Worm (Caenorhabditis elegans) whole organism, L4/young adult: ENCODE results near the gene cwf-19L2.
A peak's percentile ranks its signal among the peaks of the same experiment; 100 is the strongest.

Experiments used
- W03F9.2 ChIP-seq: fragments of 150-350 bp; optimal IDR thresholded peaks from 2 replicates; lab custom pipeline; 2014; ENCODE audit warnings: missing biosample characterization, missing genetic modification characterization
- dao-5 ChIP-seq: sonication (generic microtip); optimal IDR thresholded peaks from 2 replicates; lab custom pipeline; 2016; ENCODE audit warnings: missing genotype, missing genetic modification characterization, moderate library complexity, missing compliant biosample characterization
- him-1 ChIP-seq: sonication (generic microtip); optimal IDR thresholded peaks from 2 replicates; lab custom pipeline; 2016; ENCODE audit warnings: missing genotype, missing genetic modification reagents, missing genetic modification characterization, missing compliant biosample characterization

cwf-19L2 gene

ce11 chrIII:7308600-7309109, 15.2 kb downstream of the cwf-19L2 start, which contains the start of gene acbp-4:
Gene acbp-4 (minus strand): TSS chrIII:7309109.
- TF ChIP-seq W03F9.2 (tag; lab: Kevin White, UChicago), result no peak
- TF ChIP-seq dao-5 (tag; lab: Kevin White, UChicago), result no peak
- TF ChIP-seq him-1 (tag; lab: Kevin White, UChicago), result no peak

DNA sequence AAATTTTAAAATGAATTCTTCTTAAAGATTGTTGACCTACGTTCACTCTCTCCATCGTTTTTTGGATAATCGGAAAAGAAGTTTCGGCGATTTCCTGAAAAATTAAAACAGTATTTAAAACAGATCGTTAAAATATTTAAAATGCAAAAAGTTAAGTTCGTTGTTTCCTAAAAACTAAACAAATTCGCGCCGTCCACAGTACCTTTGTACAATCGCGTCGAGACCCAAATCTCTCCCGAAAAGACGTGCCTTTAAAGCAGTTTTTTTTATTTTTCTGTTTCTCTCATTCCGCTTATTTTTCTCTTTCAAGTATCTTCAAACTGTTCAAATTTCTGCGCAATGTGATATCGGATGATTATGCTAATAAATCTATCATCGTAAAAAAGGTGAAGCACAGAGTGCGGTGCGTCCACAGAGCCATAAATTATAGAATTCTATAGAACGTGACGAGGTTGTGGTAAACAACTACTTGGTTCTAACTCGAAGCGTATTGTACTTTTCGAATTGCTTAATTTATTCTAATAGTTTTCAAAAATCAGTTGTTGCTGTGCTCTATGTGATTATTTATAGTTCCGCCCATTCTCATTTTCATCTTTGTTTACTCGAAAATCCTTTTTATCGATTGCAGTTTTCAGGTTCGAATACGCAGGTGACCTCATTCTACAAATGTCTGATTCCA, 17.4 kb downstream of the cwf-19L2 start, which contains the start of the genes F56C9.6 and F56C9.3:
TSS of gene F56C9.6 (minus strand) at position 112 of the 679 bp plus-strand sequence.
TSS of gene F56C9.3 (plus strand) at position 629 of the 679 bp plus-strand sequence.
- TF ChIP-seq him-1 (tag; lab: Kevin White, UChicago) (no peak), W03F9.2 (tag; lab: Kevin White, UChicago) (no peak), dao-5 (tag; lab: Kevin White, UChicago) (no peak)

- TF ChIP-seq W03F9.2 (tag; lab: Kevin White, UChicago) (no peak), dao-5 (tag; lab: Kevin White, UChicago) (no peak), him-1 (tag; lab: Kevin White, UChicago) (no peak)
Observed at ce11 chrIII:7314473-7314872, 21.0 kb downstream of the cwf-19L2 start.

DNA sequence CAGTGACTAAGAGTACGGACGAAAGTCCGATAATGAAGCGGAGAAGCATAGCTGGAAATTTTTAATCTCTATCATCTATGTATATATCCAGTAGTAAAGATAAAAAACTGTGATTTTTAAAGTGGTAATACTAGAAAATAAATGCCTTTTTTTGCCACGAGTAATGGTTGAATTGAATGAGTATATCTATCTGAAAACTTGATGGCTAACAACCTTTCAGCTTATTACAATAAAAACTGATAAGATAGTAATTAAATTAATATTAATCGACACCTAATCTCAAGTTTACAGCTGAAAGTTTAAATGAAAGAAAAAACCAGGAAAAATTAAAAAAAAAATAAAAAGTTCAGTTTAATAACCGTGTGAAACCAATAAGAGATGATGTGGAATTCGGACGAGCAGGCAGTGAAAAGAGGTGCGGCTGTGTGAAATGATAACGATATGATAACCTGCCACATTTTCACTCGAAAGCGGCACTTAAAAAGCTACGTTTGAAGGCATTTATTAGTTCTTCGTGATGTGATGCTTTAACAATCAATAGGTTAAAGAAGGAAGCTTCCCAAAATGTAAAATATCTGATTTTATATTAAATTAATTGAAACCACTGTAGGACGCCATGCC, 21.6 kb downstream of the cwf-19L2 start, which contains the start of gene nspg-6:
TSS of gene nspg-6 (minus strand) at position 51 of the 621 bp plus-strand sequence.
- TF ChIP-seq W03F9.2 (tag; lab: Kevin White, UChicago) (no peak), him-1 (tag; lab: Kevin White, UChicago) (no peak), dao-5 (tag; lab: Kevin White, UChicago) (no peak)

- TF ChIP-seq dao-5 (tag; lab: Kevin White, UChicago) (no peak), him-1 (tag; lab: Kevin White, UChicago) (no peak), W03F9.2 (tag; lab: Kevin White, UChicago) (no peak)
Observed at ce11 chrIII:7317354-7317753, 23.9 kb downstream of the cwf-19L2 start.

ce11 chrIII:7319390-7319789, 26.0 kb downstream of the cwf-19L2 start, which contains the start of gene F56C9.8:
Gene F56C9.8 (minus strand): TSS chrIII:7319509.
- no peak for TF ChIP-seq W03F9.2 (tag; lab: Kevin White, UChicago)

DNA sequence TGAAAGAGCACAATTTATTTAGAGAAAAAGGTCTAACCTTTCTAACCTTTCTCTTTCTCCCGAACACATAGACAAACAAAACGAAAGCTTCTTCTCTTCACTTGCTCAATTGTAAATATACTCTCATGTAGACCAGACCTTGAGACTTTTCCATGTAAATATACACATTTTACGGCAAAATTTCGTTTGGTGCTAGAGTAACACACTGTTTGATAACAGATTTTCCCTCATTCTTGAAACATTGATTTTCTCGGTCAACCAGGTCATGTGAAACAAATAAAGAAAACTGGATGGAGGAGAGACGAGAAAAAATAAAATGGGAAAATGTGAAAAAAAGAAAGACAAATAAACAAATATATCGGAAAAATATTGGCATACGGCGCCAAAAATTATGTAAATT, 28.6 kb downstream of the cwf-19L2 start:
- no peak for TF ChIP-seq dao-5 (tag; lab: Kevin White, UChicago)
- no peak for TF ChIP-seq him-1 (tag; lab: Kevin White, UChicago)
- no peak for TF ChIP-seq W03F9.2 (tag; lab: Kevin White, UChicago)

ce11 chrIII:7323331-7323730, 29.9 kb downstream of the cwf-19L2 start:
- no peak for TF ChIP-seq W03F9.2 (tag; lab: Kevin White, UChicago)
- no peak for TF ChIP-seq him-1 (tag; lab: Kevin White, UChicago)
- TF ChIP-seq dao-5 (tag; lab: Kevin White, UChicago), result no peak

- TF ChIP-seq dao-5 (tag; lab: Kevin White, UChicago) (no peak), him-1 (tag; lab: Kevin White, UChicago) (no peak), W03F9.2 (tag; lab: Kevin White, UChicago) (no peak)
Observed at ce11 chrIII:7329155-7329732, 35.8 kb downstream of the cwf-19L2 start, which contains the start of gene lab-2. Gene lab-2 (minus strand): TSS chrIII:7329607.

DNA sequence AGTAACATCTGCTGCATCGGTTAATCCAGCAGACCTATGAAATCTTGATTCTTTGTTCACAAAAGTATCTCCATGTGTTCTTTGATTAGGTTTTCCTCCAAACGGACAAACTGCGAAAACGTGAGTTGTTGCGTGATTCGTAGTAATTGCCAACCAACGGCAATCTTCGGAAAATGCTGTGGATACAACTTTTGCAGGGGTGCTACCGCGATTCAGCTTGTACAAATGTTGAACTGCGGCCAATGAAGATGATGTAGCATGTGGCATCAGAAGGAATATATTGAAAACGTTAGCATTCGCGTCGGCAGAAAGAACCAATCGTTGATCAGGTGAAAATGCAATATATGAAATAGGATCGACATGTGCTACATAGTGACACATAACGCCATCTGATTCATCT, 38.2 kb downstream of the cwf-19L2 start:
- TF ChIP-seq W03F9.2 (tag; lab: Kevin White, UChicago), result no peak
- no peak for TF ChIP-seq dao-5 (tag; lab: Kevin White, UChicago)
- no peak for TF ChIP-seq him-1 (tag; lab: Kevin White, UChicago)

DNA sequence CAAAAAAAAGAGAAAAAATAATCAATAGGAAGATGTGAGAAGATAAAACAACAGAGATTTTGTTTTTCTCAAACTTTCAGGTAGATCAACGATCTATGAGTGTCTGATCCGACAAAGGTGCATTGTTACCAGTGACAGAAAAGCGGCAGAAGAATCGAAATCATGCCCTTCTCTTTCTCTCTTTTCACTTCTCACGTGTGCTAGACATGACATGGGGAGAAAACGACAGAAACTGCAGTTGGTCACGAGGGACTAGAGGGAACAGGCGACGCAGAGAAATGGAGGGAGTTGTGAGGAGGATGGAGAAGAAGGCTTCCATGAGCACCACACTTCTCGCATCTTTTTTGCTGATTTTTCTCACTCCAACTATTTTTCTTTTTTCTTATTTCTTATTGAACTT, 41.8 kb downstream of the cwf-19L2 start, which contains the start of gene F56C9.10:
TSS of gene F56C9.10 (minus strand) at position 97 of the 400 bp plus-strand sequence.
- TF ChIP-seq dao-5 (tag; lab: Kevin White, UChicago), result no peak
- TF ChIP-seq W03F9.2 (tag; lab: Kevin White, UChicago), result peak; percentile 85

- no peak for TF ChIP-seq him-1 (tag; lab: Kevin White, UChicago)
- TF ChIP-seq W03F9.2 (tag; lab: Kevin White, UChicago), result peak; percentile 85
- no peak for TF ChIP-seq dao-5 (tag; lab: Kevin White, UChicago)
Observed at ce11 chrIII:7336214-7336613, 42.8 kb downstream of the cwf-19L2 start, which contains the start of gene gsp-2. Gene gsp-2 (plus strand): TSS chrIII:7336587.

ce11 chrIII:7338009-7338408, 44.6 kb downstream of the cwf-19L2 start:
- TF ChIP-seq him-1 (tag; lab: Kevin White, UChicago) (no peak), dao-5 (tag; lab: Kevin White, UChicago) (no peak), W03F9.2 (tag; lab: Kevin White, UChicago) (no peak)
